Worm (Caenorhabditis elegans): ENCODE measurements around the gene K08H2.2.

K08H2.2 gene

ce11 chrX:13190912-13191311 is 43.9 kb downstream of the K08H2.2 start, which contains the start of gene gpa-6 (continued):
- no peak for TF ChIP-seq ztf-25 (GFP tag; IDR thresholded peaks at IDR 0.05)
- no peak for TF ChIP-seq egl-44 (GFP tag; IDR thresholded peaks at IDR 0.05)

- TF ChIP-seq ama-1 (optimal IDR thresholded peaks at IDR 0.05), result no peak
- no peak for TF ChIP-seq ama-1 (GFP tag; optimal IDR thresholded peaks at IDR 0.05)
- no peak for TF ChIP-seq rcor-1 (GFP tag; IDR thresholded peaks at IDR 0.05)
- TF ChIP-seq snpc-1.1 (tag; optimal IDR thresholded peaks at IDR 0.05; ENCODE audit: insufficient read depth), result no peak
- TF ChIP-seq let-607 (tag; optimal IDR thresholded peaks at IDR 0.05), result no peak
- no peak for TF ChIP-seq lag-1 (GFP tag; IDR thresholded peaks at IDR 0.05)
- TF ChIP-seq tbx-9 (tag; optimal IDR thresholded peaks at IDR 0.05; ENCODE audit: borderline replicate concordance), result no peak
- no peak for TF ChIP-seq let-526 (GFP tag; IDR thresholded peaks at IDR 0.05)
- no peak for TF ChIP-seq mes-4 (tag; optimal IDR thresholded peaks at IDR 0.05)
- no peak for TF ChIP-seq sptf-2 (GFP tag; optimal IDR thresholded peaks at IDR 0.05)
- TF ChIP-seq ccch-3 (GFP tag; optimal IDR thresholded peaks at IDR 0.05), result no peak
- TF ChIP-seq F37B4.10 (GFP tag; IDR thresholded peaks at IDR 0.05), result no peak
- no peak for TF ChIP-seq zfh-2 (GFP tag; conservative IDR thresholded peaks at IDR 0.05)
- TF ChIP-seq Y53G8AR.9 (GFP tag; conservative IDR thresholded peaks at IDR 0.05), result no peak
- TF ChIP-seq akir-1 (GFP tag; optimal IDR thresholded peaks at IDR 0.05), result no peak
- TF ChIP-seq ztf-22 (GFP tag; optimal IDR thresholded peaks at IDR 0.05), result no peak
- no peak for TF ChIP-seq pbrm-1 (GFP tag; IDR thresholded peaks at IDR 0.05)
- TF ChIP-seq efl-1 (GFP tag; optimal IDR thresholded peaks at IDR 0.05), result no peak
- no peak for TF ChIP-seq lin-40 (tag; optimal IDR thresholded peaks at IDR 0.05)
Observed at ce11 chrX:13189861-13190260, 44.9 kb downstream of the K08H2.2 start, which contains the start of gene cwp-5. Gene cwp-5, minus strand, starts transcription at chrX:13189961.

Data from whole organism, young adult.